Worm (Caenorhabditis elegans): Measurements from ENCODE around the gene acbp-4.

The acbp-4 gene

ce11 chrIII:7322018-7322417 lies 13.1 kb upstream of the acbp-4 start:
- no peak for TF ChIP-seq ceh-13 (GFP tag; optimal IDR thresholded peaks at IDR 0.05)
- no peak for TF ChIP-seq F13C5.2 (tag; optimal IDR thresholded peaks at IDR 0.05)
- TF ChIP-seq B0310.2 (tag; optimal IDR thresholded peaks at IDR 0.05) = no peak
- TF ChIP-seq scrt-1 (GFP tag; IDR thresholded peaks at IDR 0.05) = no peak
- TF ChIP-seq flt-1 (GFP tag; IDR thresholded peaks at IDR 0.05) = no peak
- no peak for TF ChIP-seq hmbx-1 (tag; optimal IDR thresholded peaks at IDR 0.05)
- TF ChIP-seq hmg-4 (GFP tag; optimal IDR thresholded peaks at IDR 0.05) = no peak
- TF ChIP-seq tbx-37 (GFP tag; conservative IDR thresholded peaks at IDR 0.05) = no peak
- no peak for TF ChIP-seq aly-1 (tag; optimal IDR thresholded peaks at IDR 0.05)
- no peak for TF ChIP-seq ets-7 (tag; optimal IDR thresholded peaks at IDR 0.05)
- TF ChIP-seq pes-1 (GFP tag; IDR thresholded peaks at IDR 0.05) = no peak
- no peak for TF ChIP-seq ceh-36 (tag; optimal IDR thresholded peaks at IDR 0.05)

ce11 chrIII:7319390-7319789 lies 10.5 kb upstream of the acbp-4 start, which contains the start of gene F56C9.8:
Gene F56C9.8 (minus strand): TSS chrIII:7319509.
- no peak for TF ChIP-seq ceh-36 (tag; optimal IDR thresholded peaks at IDR 0.05)
- TF ChIP-seq ets-7 (tag; optimal IDR thresholded peaks at IDR 0.05) = no peak
- TF ChIP-seq hmbx-1 (tag; optimal IDR thresholded peaks at IDR 0.05) = no peak
- TF ChIP-seq ceh-13 (GFP tag; optimal IDR thresholded peaks at IDR 0.05) = no peak
- TF ChIP-seq tbx-37 (GFP tag; conservative IDR thresholded peaks at IDR 0.05) = no peak
- no peak for TF ChIP-seq F13C5.2 (tag; optimal IDR thresholded peaks at IDR 0.05)
- no peak for TF ChIP-seq aly-1 (tag; optimal IDR thresholded peaks at IDR 0.05)
- no peak for TF ChIP-seq flt-1 (GFP tag; IDR thresholded peaks at IDR 0.05)

- no peak for TF ChIP-seq tra-4 (tag; optimal IDR thresholded peaks at IDR 0.05)
- no peak for TF ChIP-seq ceh-36 (tag; optimal IDR thresholded peaks at IDR 0.05)
- no peak for TF ChIP-seq hnd-1 (tag; optimal IDR thresholded peaks at IDR 0.05)
- TF ChIP-seq ama-1 (optimal IDR thresholded peaks at IDR 0.05) = no peak
- no peak for TF ChIP-seq hmbx-1 (tag; optimal IDR thresholded peaks at IDR 0.05)
- no peak for TF ChIP-seq hmg-4 (GFP tag; optimal IDR thresholded peaks at IDR 0.05)
- TF ChIP-seq tbx-11 (GFP tag; IDR thresholded peaks at IDR 0.05) = no peak
- no peak for TF ChIP-seq ets-7 (tag; optimal IDR thresholded peaks at IDR 0.05)
- TF ChIP-seq aly-1 (tag; optimal IDR thresholded peaks at IDR 0.05) = no peak
- TF ChIP-seq flt-1 (GFP tag; IDR thresholded peaks at IDR 0.05) = no peak
- no peak for TF ChIP-seq F13C5.2 (tag; optimal IDR thresholded peaks at IDR 0.05)
Measured at ce11 chrIII:7317354-7317753, 8.4 kb upstream of the acbp-4 start.

ce11 chrIII:7314927-7315547 lies 6.1 kb upstream of the acbp-4 start, which contains the start of gene nspg-6:
Gene nspg-6 (minus strand): TSS chrIII:7314977.
- no peak for TF ChIP-seq tbx-37 (GFP tag; conservative IDR thresholded peaks at IDR 0.05)
- TF ChIP-seq pes-1 (GFP tag; IDR thresholded peaks at IDR 0.05) = no peak
- no peak for TF ChIP-seq hmbx-1 (tag; optimal IDR thresholded peaks at IDR 0.05)
- TF ChIP-seq ama-1 (optimal IDR thresholded peaks at IDR 0.05) = no peak
- no peak for TF ChIP-seq sea-1 (GFP tag; conservative IDR thresholded peaks at IDR 0.05)
- no peak for TF ChIP-seq F13C5.2 (tag; optimal IDR thresholded peaks at IDR 0.05)
- TF ChIP-seq ets-7 (tag; optimal IDR thresholded peaks at IDR 0.05) = no peak
- TF ChIP-seq ceh-36 (tag; optimal IDR thresholded peaks at IDR 0.05) = no peak
- no peak for TF ChIP-seq aly-1 (tag; optimal IDR thresholded peaks at IDR 0.05)
- TF ChIP-seq hmg-4 (GFP tag; optimal IDR thresholded peaks at IDR 0.05) = no peak
- TF ChIP-seq hnd-1 (tag; optimal IDR thresholded peaks at IDR 0.05) = no peak

- TF ChIP-seq sea-1 (GFP tag; conservative IDR thresholded peaks at IDR 0.05) = no peak
- no peak for TF ChIP-seq hmg-4 (GFP tag; optimal IDR thresholded peaks at IDR 0.05)
- no peak for TF ChIP-seq F13C5.2 (tag; optimal IDR thresholded peaks at IDR 0.05)
- no peak for TF ChIP-seq ama-1 (optimal IDR thresholded peaks at IDR 0.05)
- no peak for TF ChIP-seq ceh-36 (tag; optimal IDR thresholded peaks at IDR 0.05)
- no peak for TF ChIP-seq B0310.2 (tag; optimal IDR thresholded peaks at IDR 0.05)
- no peak for TF ChIP-seq aly-1 (tag; optimal IDR thresholded peaks at IDR 0.05)
- TF ChIP-seq ets-7 (tag; optimal IDR thresholded peaks at IDR 0.05) = no peak
- TF ChIP-seq scrt-1 (GFP tag; IDR thresholded peaks at IDR 0.05) = no peak
- TF ChIP-seq tra-4 (tag; optimal IDR thresholded peaks at IDR 0.05) = no peak
- no peak for TF ChIP-seq tbx-37 (GFP tag; conservative IDR thresholded peaks at IDR 0.05)
- no peak for TF ChIP-seq hnd-1 (tag; optimal IDR thresholded peaks at IDR 0.05)
- no peak for TF ChIP-seq flt-1 (GFP tag; IDR thresholded peaks at IDR 0.05)
- TF ChIP-seq pes-1 (GFP tag; IDR thresholded peaks at IDR 0.05) = no peak
- TF ChIP-seq tbx-11 (GFP tag; IDR thresholded peaks at IDR 0.05) = no peak
- TF ChIP-seq ceh-13 (GFP tag; optimal IDR thresholded peaks at IDR 0.05) = no peak
- no peak for TF ChIP-seq hmbx-1 (tag; optimal IDR thresholded peaks at IDR 0.05)
Measured at ce11 chrIII:7314473-7314872, 5.6 kb upstream of the acbp-4 start.

- no peak for TF ChIP-seq hnd-1 (tag; optimal IDR thresholded peaks at IDR 0.05)
Measured at ce11 chrIII:7310662-7311340, 1.9 kb upstream of the acbp-4 start, which contains the start of the genes F56C9.6 and F56C9.3. Gene F56C9.6 (minus strand): TSS chrIII:7310773. Gene F56C9.3 (plus strand): TSS chrIII:7311290.

- no peak for TF ChIP-seq pes-1 (GFP tag; IDR thresholded peaks at IDR 0.05)
- no peak for TF ChIP-seq tbx-11 (GFP tag; IDR thresholded peaks at IDR 0.05)
- no peak for TF ChIP-seq F13C5.2 (tag; optimal IDR thresholded peaks at IDR 0.05)
- no peak for TF ChIP-seq ama-1 (optimal IDR thresholded peaks at IDR 0.05)
- TF ChIP-seq B0310.2 (tag; optimal IDR thresholded peaks at IDR 0.05) = no peak
- no peak for TF ChIP-seq hmbx-1 (tag; optimal IDR thresholded peaks at IDR 0.05)
- TF ChIP-seq sea-1 (GFP tag; conservative IDR thresholded peaks at IDR 0.05) = no peak
- TF ChIP-seq scrt-1 (GFP tag; IDR thresholded peaks at IDR 0.05) = no peak
- no peak for TF ChIP-seq aly-1 (tag; optimal IDR thresholded peaks at IDR 0.05)
- no peak for TF ChIP-seq ets-7 (tag; optimal IDR thresholded peaks at IDR 0.05)
- TF ChIP-seq ceh-13 (GFP tag; optimal IDR thresholded peaks at IDR 0.05) = no peak
- TF ChIP-seq tbx-37 (GFP tag; conservative IDR thresholded peaks at IDR 0.05) = no peak
- no peak for TF ChIP-seq hnd-1 (tag; optimal IDR thresholded peaks at IDR 0.05)
- no peak for TF ChIP-seq ceh-36 (tag; optimal IDR thresholded peaks at IDR 0.05)
- TF ChIP-seq tra-4 (tag; optimal IDR thresholded peaks at IDR 0.05) = no peak
- TF ChIP-seq flt-1 (GFP tag; IDR thresholded peaks at IDR 0.05) = no peak
- TF ChIP-seq hmg-4 (GFP tag; optimal IDR thresholded peaks at IDR 0.05) = no peak
Measured at ce11 chrIII:7305649-7305977, 3.3 kb downstream of the acbp-4 start.

Data from whole organism, early embryonic.